Worm (Caenorhabditis elegans): ENCODE measurements around the gene C38H2.3.
A peak's percentile ranks its signal among the peaks of the same experiment; 100 is the strongest.

The C38H2.3 gene

DNA sequence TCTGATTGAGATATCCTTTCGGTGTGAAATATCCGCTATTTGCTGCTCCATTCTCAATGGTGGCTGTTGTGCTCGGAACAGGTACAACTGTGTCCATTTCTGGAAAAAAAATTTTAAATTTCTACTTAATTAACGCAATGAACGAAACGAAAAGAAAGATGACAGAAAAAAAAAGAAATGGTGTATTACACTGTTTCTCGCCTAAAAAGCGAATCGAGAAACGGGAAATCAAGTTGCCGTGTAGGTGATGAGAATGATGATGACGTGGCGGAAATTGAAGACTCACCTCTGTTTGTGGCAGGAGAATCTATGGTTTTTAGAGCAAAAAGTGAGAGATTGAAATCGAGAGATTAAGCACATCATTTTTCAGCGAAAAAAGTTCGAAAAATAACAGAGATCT is at the start of gene C38H2.3:
C38H2.3 (minus strand) TSS at position 101 of the 400 bp plus-strand sequence.
- TF ChIP-seq nhr-28 (tag; optimal IDR thresholded peaks at IDR 0.05) = no peak
- no peak for TF ChIP-seq pha-4 (tag; optimal IDR thresholded peaks at IDR 0.05)
- TF ChIP-seq lin-32 (GFP tag; optimal IDR thresholded peaks at IDR 0.05) = no peak
- TF ChIP-seq nhr-12 (tag; optimal IDR thresholded peaks at IDR 0.05) = no peak

DNA sequence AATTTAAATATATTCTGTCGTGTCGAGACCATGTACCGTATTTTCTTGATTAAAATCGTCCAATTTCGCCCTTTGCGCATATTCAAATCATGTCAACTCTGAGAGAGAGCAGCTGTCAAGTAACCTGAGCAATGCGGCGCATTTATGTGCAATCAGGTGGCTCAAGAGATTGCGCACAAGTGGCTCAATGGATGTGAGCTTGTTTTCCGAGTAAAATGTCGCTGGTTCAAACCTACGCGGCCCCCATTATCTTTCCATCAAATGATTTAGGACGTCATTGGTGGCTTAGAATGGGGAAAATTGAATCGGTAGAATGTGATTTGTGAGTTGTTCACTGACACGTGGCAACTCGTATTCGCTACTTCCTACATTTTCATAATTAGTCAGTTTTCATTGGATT is 45.7 kb upstream of the C38H2.3 start:
- TF ChIP-seq unc-39 (tag; optimal IDR thresholded peaks at IDR 0.05) (no peak), ham-2 (GFP tag; optimal IDR thresholded peaks at IDR 0.05) (peak; percentile 2), zip-8 (tag; optimal IDR thresholded peaks at IDR 0.05) (no peak), hlh-1 (tag; optimal IDR thresholded peaks at IDR 0.05) (peak; percentile 92), mab-5 (tag; optimal IDR thresholded peaks at IDR 0.05) (peak; percentile 54), nhr-76 (tag; optimal IDR thresholded peaks at IDR 0.05) (no peak), pha-4 (tag; optimal IDR thresholded peaks at IDR 0.05) (peak; percentile 4), sem-2 (GFP tag; optimal IDR thresholded peaks at IDR 0.05) (peak; percentile 34), tbx-8 (GFP tag; optimal IDR thresholded peaks at IDR 0.05) (no peak), unc-62 (GFP tag; optimal IDR thresholded peaks at IDR 0.05) (peak; percentile 73), flh-1 (GFP tag; optimal IDR thresholded peaks at IDR 0.05) (peak; percentile 17), elt-1 (tag; optimal IDR thresholded peaks at IDR 0.05; ENCODE audit: borderline replicate concordance, insufficient read depth) (no peak), ceh-43 (GFP tag; optimal IDR thresholded peaks at IDR 0.05) (peak; percentile 46), nhr-28 (tag; optimal IDR thresholded peaks at IDR 0.05) (peak; percentile 14), snpc-4 (tag; optimal IDR thresholded peaks at IDR 0.05) (no peak), lin-32 (GFP tag; optimal IDR thresholded peaks at IDR 0.05) (peak; percentile 53), elt-3 (tag; optimal IDR thresholded peaks at IDR 0.05) (no peak), bed-3 (GFP tag; optimal IDR thresholded peaks at IDR 0.05) (peak; percentile 21), ces-1 (GFP tag; optimal IDR thresholded peaks at IDR 0.05) (peak; percentile 21), lsy-2 (tag; optimal IDR thresholded peaks at IDR 0.05) (peak; percentile 8), mls-2 (tag; optimal IDR thresholded peaks at IDR 0.05) (peak; percentile 69), nhr-2 (tag; optimal IDR thresholded peaks at IDR 0.05) (no peak), mep-1 (tag; optimal IDR thresholded peaks at IDR 0.05) (no peak), cnd-1 (tag; optimal IDR thresholded peaks at IDR 0.05) (peak; percentile 79), M03D4.4 (tag; optimal IDR thresholded peaks at IDR 0.05) (peak; percentile 75), blmp-1 (tag; optimal IDR thresholded peaks at IDR 0.05) (no peak), sptf-1 (tag; optimal IDR thresholded peaks at IDR 0.05) (peak; percentile 72), ceh-39 (tag; optimal IDR thresholded peaks at IDR 0.05) (no peak), nhr-237 (tag; optimal IDR thresholded peaks at IDR 0.05) (no peak), drap-1 (GFP tag; optimal IDR thresholded peaks at IDR 0.05) (peak; percentile 72), unc-120 (tag; optimal IDR thresholded peaks at IDR 0.05; ENCODE audit: poor library complexity, severe bottlenecking) (peak; percentile 86), lin-13 (tag; optimal IDR thresholded peaks at IDR 0.05) (peak; percentile 50), ceh-83 (GFP tag; optimal IDR thresholded peaks at IDR 0.05) (peak; percentile 84), nhr-12 (tag; optimal IDR thresholded peaks at IDR 0.05) (no peak), ztf-11 (tag; optimal IDR thresholded peaks at IDR 0.05) (no peak)

DNA sequence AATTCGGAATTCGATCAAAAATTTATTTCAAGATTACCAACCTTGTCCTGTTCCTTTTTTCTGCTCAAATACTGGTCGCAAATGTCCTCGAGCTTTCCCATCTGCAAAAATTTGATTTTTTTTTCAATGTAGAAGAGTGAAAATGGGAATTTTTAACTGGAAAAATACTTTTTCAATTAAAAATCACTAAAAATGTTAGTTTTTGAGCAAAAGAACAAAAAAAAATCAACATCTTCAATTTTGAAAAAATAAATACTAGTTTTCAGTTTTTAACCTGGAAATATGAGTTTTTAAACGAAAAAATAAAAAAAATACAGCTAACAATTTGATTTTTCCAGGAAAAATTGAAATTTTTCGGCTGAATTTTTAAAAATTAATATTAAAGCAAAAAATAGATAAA is 41.5 kb upstream of the C38H2.3 start, which contains the start of gene prp-3:
prp-3 (minus strand) TSS at position 101 of the 400 bp plus-strand sequence.
- TF ChIP-seq unc-120 (tag; optimal IDR thresholded peaks at IDR 0.05; ENCODE audit: poor library complexity, severe bottlenecking) (no peak), drap-1 (GFP tag; optimal IDR thresholded peaks at IDR 0.05) (no peak), nhr-237 (tag; optimal IDR thresholded peaks at IDR 0.05) (no peak), lsy-2 (tag; optimal IDR thresholded peaks at IDR 0.05) (no peak), tbx-8 (GFP tag; optimal IDR thresholded peaks at IDR 0.05) (no peak), lin-13 (tag; optimal IDR thresholded peaks at IDR 0.05) (no peak), bed-3 (GFP tag; optimal IDR thresholded peaks at IDR 0.05) (no peak), nhr-2 (tag; optimal IDR thresholded peaks at IDR 0.05) (no peak), unc-62 (GFP tag; optimal IDR thresholded peaks at IDR 0.05) (no peak), mls-2 (tag; optimal IDR thresholded peaks at IDR 0.05) (no peak), ces-1 (GFP tag; optimal IDR thresholded peaks at IDR 0.05) (no peak)

DNA sequence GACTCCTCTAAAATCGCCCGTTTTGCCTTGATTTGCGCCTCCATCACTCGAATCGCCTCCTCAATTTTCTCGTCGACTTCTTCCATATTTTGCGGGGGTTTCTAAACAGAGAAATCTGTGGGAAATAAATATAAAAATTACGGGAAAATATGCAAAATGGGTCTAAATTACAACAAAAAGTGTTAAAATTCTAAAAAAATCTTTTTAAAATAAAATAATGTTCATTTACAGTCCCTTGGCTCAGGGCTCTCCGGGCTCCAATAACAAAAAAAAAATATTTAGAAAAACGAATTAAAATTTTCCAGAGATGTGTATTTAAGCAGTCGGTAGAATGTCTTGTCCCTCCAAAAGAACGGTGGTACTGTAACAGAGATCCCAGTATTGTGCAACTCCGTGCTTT is 37.5 kb upstream of the C38H2.3 start, which contains the start of gene M03C11.6:
M03C11.6 (minus strand) TSS at position 101 of the 400 bp plus-strand sequence.
- TF ChIP-seq mab-5 (tag; optimal IDR thresholded peaks at IDR 0.05) = no peak
- no peak for TF ChIP-seq zip-8 (tag; optimal IDR thresholded peaks at IDR 0.05)
- TF ChIP-seq drap-1 (GFP tag; optimal IDR thresholded peaks at IDR 0.05) = no peak
- no peak for TF ChIP-seq snpc-4 (tag; optimal IDR thresholded peaks at IDR 0.05)
- no peak for TF ChIP-seq pha-4 (tag; optimal IDR thresholded peaks at IDR 0.05)
- no peak for TF ChIP-seq tbx-8 (GFP tag; optimal IDR thresholded peaks at IDR 0.05)
- no peak for TF ChIP-seq M03D4.4 (tag; optimal IDR thresholded peaks at IDR 0.05)
- no peak for TF ChIP-seq lsy-2 (tag; optimal IDR thresholded peaks at IDR 0.05)
- TF ChIP-seq sem-2 (GFP tag; optimal IDR thresholded peaks at IDR 0.05) = no peak
- TF ChIP-seq ceh-83 (GFP tag; optimal IDR thresholded peaks at IDR 0.05) = no peak
- TF ChIP-seq nhr-237 (tag; optimal IDR thresholded peaks at IDR 0.05) = no peak
- TF ChIP-seq ztf-11 (tag; optimal IDR thresholded peaks at IDR 0.05) = no peak
- no peak for TF ChIP-seq bed-3 (GFP tag; optimal IDR thresholded peaks at IDR 0.05)
